Worm (Caenorhabditis elegans): ENCODE data around the gene lsm-8.

ce11 chrIV:6372993-6373392, 46.7 kb downstream of the lsm-8 start, which contains the start of gene smg-3:
- no peak for TF ChIP-seq W03F9.2 (tag; optimal IDR thresholded peaks at IDR 0.05)
- TF ChIP-seq him-1 (tag; optimal IDR thresholded peaks at IDR 0.05), result no peak
- no peak for TF ChIP-seq dao-5 (tag; optimal IDR thresholded peaks at IDR 0.05)

Measured in whole organism, L4/young adult.